Fruit fly (Drosophila melanogaster): ENCODE measurements around the gene CG14043.

CG14043 gene

dm6 chr2L:5007256-5007655 lies 35.8 kb downstream of the CG14043 start:
- TF ChIP-seq foxo (GFP tag; optimal IDR thresholded peaks at IDR 0.05) (peak in 1 of 2 experiments; percentile 6), pan (optimal IDR thresholded peaks at IDR 0.05) (no peak), tai (GFP tag; optimal IDR thresholded peaks at IDR 0.05) (no peak), dsf (GFP tag; optimal IDR thresholded peaks at IDR 0.05; ENCODE audit: borderline replicate concordance) (no peak), CrebA (GFP tag; optimal IDR thresholded peaks at IDR 0.05; ENCODE audit: borderline replicate concordance) (no peak), sage (GFP tag; optimal IDR thresholded peaks at IDR 0.05) (no peak), HLH106 (tag; optimal IDR thresholded peaks at IDR 0.05) (no peak), Rel (GFP tag; optimal IDR thresholded peaks at IDR 0.05) (no peak), Rel (tag; optimal IDR thresholded peaks at IDR 0.05) (peak; percentile 15), Sp1 (GFP tag; optimal IDR thresholded peaks at IDR 0.05) (no peak), dmrt93B (GFP tag; optimal IDR thresholded peaks at IDR 0.05) (no peak), Hnf4 (GFP tag; optimal IDR thresholded peaks at IDR 0.05) (no peak), woc (GFP tag; optimal IDR thresholded peaks at IDR 0.05) (no peak), Hr78 (GFP tag; optimal IDR thresholded peaks at IDR 0.05) (no peak), Dif (GFP tag; optimal IDR thresholded peaks at IDR 0.05; ENCODE audit: partially characterized antibody) (no peak), CG9705 (GFP tag; optimal IDR thresholded peaks at IDR 0.05) (no peak), lola (GFP tag; optimal IDR thresholded peaks at IDR 0.05) (no peak), br (GFP tag; optimal IDR thresholded peaks at IDR 0.05) (peak; percentile 17), Myc (optimal IDR thresholded peaks at IDR 0.05) (no peak), rgr (GFP tag; optimal IDR thresholded peaks at IDR 0.05) (peak; percentile 9), N (GFP tag; optimal IDR thresholded peaks at IDR 0.05) (no peak), OdsH (GFP tag; optimal IDR thresholded peaks at IDR 0.05) (peak; percentile 16), jim (GFP tag; optimal IDR thresholded peaks at IDR 0.05) (no peak), usp (GFP tag; optimal IDR thresholded peaks at IDR 0.05) (no peak), ey (GFP tag; optimal IDR thresholded peaks at IDR 0.05) (no peak)

dm6 chr2L:5009306-5010030 lies 38.0 kb downstream of the CG14043 start, which contains the start of gene Rtnl1:
Rtnl1 (minus strand) TSS chr2L:5009720.
- peak; percentile 60 for TF ChIP-seq h (GFP tag; optimal IDR thresholded peaks at IDR 0.05)
- TF ChIP-seq Vsx2 (GFP tag; optimal IDR thresholded peaks at IDR 0.05; ENCODE audit: partially characterized antibody), result no peak
- TF ChIP-seq ey (GFP tag; optimal IDR thresholded peaks at IDR 0.05), result no peak
- no peak for TF ChIP-seq lola (GFP tag; optimal IDR thresholded peaks at IDR 0.05)
- no peak for TF ChIP-seq CrebA (GFP tag; optimal IDR thresholded peaks at IDR 0.05; ENCODE audit: borderline replicate concordance)
- TF ChIP-seq Jra (GFP tag; optimal IDR thresholded peaks at IDR 0.05), result peak; percentile 65
- TF ChIP-seq br (GFP tag; optimal IDR thresholded peaks at IDR 0.05), result peak; percentile 29
- TF ChIP-seq fru (GFP tag; optimal IDR thresholded peaks at IDR 0.05), result peak; percentile 23
- no peak for TF ChIP-seq OdsH (GFP tag; optimal IDR thresholded peaks at IDR 0.05)
- TF ChIP-seq foxo (GFP tag; optimal IDR thresholded peaks at IDR 0.05), result peak in 1 of 2 experiments; percentile 27
- TF ChIP-seq Myc (optimal IDR thresholded peaks at IDR 0.05), result peak; percentile 92
- TF ChIP-seq sv (GFP tag; optimal IDR thresholded peaks at IDR 0.05), result no peak
- no peak for TF ChIP-seq Rel (GFP tag; optimal IDR thresholded peaks at IDR 0.05)
- peak; percentile 57 for TF ChIP-seq Rel (tag; optimal IDR thresholded peaks at IDR 0.05)
- TF ChIP-seq pan (optimal IDR thresholded peaks at IDR 0.05), result no peak
- no peak for TF ChIP-seq dmrt93B (GFP tag; optimal IDR thresholded peaks at IDR 0.05)
- peak; percentile 17 for TF ChIP-seq HLH106 (tag; optimal IDR thresholded peaks at IDR 0.05)
- TF ChIP-seq Mio (GFP tag; optimal IDR thresholded peaks at IDR 0.05), result no peak
- TF ChIP-seq usp (GFP tag; optimal IDR thresholded peaks at IDR 0.05), result no peak
- TF ChIP-seq rgr (GFP tag; optimal IDR thresholded peaks at IDR 0.05), result peak; percentile 69
- TF ChIP-seq Hr83 (GFP tag; optimal IDR thresholded peaks at IDR 0.05; ENCODE audit: poor library complexity, severe bottlenecking), result peak; percentile 78
- no peak for TF ChIP-seq woc (GFP tag; optimal IDR thresholded peaks at IDR 0.05)
- no peak for TF ChIP-seq dsf (GFP tag; optimal IDR thresholded peaks at IDR 0.05; ENCODE audit: borderline replicate concordance)
- TF ChIP-seq GATAd (GFP tag; optimal IDR thresholded peaks at IDR 0.05), result no peak
- no peak for TF ChIP-seq Hnf4 (GFP tag; optimal IDR thresholded peaks at IDR 0.05)
- TF ChIP-seq tai (GFP tag; optimal IDR thresholded peaks at IDR 0.05), result no peak
- TF ChIP-seq psq (GFP tag; optimal IDR thresholded peaks at IDR 0.05), result no peak
- no peak for TF ChIP-seq Abd-B (GFP tag; optimal IDR thresholded peaks at IDR 0.05)
- no peak for TF ChIP-seq dl (GFP tag; optimal IDR thresholded peaks at IDR 0.05; ENCODE audit: insufficient read depth in 1 of 2, partially characterized antibody in 2 of 2)
- TF ChIP-seq sage (GFP tag; optimal IDR thresholded peaks at IDR 0.05), result no peak
- TF ChIP-seq Sp1 (GFP tag; optimal IDR thresholded peaks at IDR 0.05), result peak; percentile 54
- peak; percentile 57 for TF ChIP-seq Dif (GFP tag; optimal IDR thresholded peaks at IDR 0.05; ENCODE audit: partially characterized antibody)
- peak; percentile 12 for TF ChIP-seq CG9705 (GFP tag; optimal IDR thresholded peaks at IDR 0.05)
- TF ChIP-seq Dfd (GFP tag; optimal IDR thresholded peaks at IDR 0.05), result no peak
- TF ChIP-seq brk (GFP tag; optimal IDR thresholded peaks at IDR 0.05), result no peak
- TF ChIP-seq N (GFP tag; optimal IDR thresholded peaks at IDR 0.05), result no peak
- TF ChIP-seq Hr78 (GFP tag; optimal IDR thresholded peaks at IDR 0.05), result no peak
- TF ChIP-seq jim (GFP tag; optimal IDR thresholded peaks at IDR 0.05), result no peak
